Worm (Caenorhabditis elegans): ENCODE results near the gene col-79.

DNA sequence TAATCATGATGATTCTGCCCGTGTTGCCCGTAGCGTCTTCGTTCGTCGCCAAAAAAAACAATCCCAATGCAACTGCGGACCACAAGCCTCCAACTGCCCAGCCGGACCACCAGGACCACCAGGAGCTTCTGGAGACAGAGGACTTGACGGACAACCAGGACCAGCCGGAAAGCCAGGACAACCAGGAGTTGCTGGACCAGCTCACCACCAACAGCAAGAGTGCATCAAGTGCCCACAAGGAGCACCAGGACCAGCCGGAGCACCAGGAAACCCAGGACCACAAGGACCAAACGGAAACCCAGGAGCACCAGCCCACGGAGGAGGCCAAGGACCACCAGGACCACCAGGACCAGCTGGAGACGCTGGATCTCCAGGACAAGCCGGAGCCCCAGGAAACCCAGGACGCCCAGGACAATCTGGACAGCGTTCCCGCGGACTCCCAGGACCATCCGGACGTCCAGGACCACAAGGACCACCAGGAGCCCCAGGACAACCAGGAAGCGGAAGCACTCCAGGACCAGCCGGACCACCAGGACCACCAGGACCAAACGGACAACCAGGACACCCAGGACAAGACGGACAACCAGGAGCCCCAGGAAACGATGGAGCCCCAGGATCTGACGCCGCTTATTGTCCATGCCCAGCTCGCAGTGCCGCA is 4.2 kb downstream of the col-79 start:
- TF ChIP-seq nhr-28 (tag; optimal IDR thresholded peaks at IDR 0.05) (no peak), nhr-237 (tag; optimal IDR thresholded peaks at IDR 0.05) (no peak)

Data from whole organism, mixed stage, embryonic.